Worm (Caenorhabditis elegans): Measurements from ENCODE around the gene eyg-1.

DNA sequence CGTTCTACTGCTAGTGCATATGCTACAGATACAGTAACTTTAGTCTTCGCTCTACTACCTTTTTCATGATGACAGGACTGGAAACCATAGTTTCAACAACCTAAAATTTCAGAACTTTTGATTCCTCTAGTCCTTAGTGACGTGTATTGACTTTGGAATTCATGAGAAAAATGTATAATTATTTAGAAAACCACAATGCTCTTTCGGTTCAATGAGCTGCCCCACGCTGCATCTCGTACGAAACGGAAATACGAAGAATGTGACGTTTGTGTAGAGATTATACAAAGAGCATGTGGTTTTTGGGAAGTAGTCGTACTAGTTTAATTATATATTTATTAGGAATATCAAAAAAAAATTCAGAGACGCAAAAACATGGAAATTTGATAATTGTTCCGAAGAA, 49.3 kb downstream of the eyg-1 start:
- no peak for TF ChIP-seq dpl-1 (GFP tag; optimal IDR thresholded peaks at IDR 0.05)
- no peak for TF ChIP-seq daf-12 (tag; optimal IDR thresholded peaks at IDR 0.05)
- no peak for TF ChIP-seq fkh-10 (GFP tag; optimal IDR thresholded peaks at IDR 0.05)
- TF ChIP-seq ces-1 (GFP tag; optimal IDR thresholded peaks at IDR 0.05), result no peak
- TF ChIP-seq F49E8.2 (tag; optimal IDR thresholded peaks at IDR 0.05; ENCODE audit: borderline replicate concordance), result no peak
- no peak for TF ChIP-seq snpc-4 (tag; optimal IDR thresholded peaks at IDR 0.05)
- no peak for TF ChIP-seq nhr-77 (tag; optimal IDR thresholded peaks at IDR 0.05)
- TF ChIP-seq zip-2 (tag; optimal IDR thresholded peaks at IDR 0.05), result no peak
- no peak for TF ChIP-seq ztf-11 (tag; optimal IDR thresholded peaks at IDR 0.05)

All from whole organism, L4 larva.